Fruit fly (Drosophila melanogaster): ENCODE data around the gene CG13386.

DNA sequence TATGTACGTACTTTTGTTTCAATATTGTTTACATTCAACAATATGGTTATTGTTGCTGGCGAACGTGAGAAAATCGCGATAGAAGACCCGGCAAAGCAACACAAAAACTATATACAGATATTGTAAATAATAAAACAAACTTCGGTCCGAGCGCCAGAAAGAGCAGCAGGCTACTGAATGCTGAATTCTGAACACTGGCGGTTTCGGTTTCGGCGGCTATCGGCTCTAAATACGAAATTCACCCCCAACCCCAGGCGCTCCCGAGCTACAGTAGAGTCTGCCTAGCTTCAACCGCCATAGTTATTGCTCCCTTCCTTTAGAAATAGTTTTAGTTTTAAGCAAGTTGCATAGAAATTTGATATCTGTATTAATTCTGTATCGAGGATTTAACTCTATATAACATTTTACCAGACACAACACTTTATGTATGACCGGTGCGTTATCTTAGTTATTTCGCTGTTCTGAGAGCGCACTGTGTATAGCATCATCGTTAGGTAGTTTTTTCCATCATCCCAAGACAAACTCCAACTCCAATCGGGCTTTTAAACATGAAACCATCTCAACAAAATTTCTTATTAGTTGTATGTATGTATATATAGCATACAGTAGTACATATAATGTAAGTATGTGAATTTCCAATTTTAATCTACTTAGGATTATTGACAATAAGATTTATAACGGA is 36.4 kb upstream of the CG13386 start, which contains the start of gene CG7627:
- TF ChIP-seq Myc (optimal IDR thresholded peaks at IDR 0.05) (no peak), h (optimal IDR thresholded peaks at IDR 0.05) (no peak), psq (optimal IDR thresholded peaks at IDR 0.05) (no peak)

Measured in Kc167 (cell line).